Worm (Caenorhabditis elegans) whole organism, late embryonic: ENCODE results near the gene srd-28.

ENCODE experiments used
- fax-1 ChIP-seq: sonication (generic microtip); optimal IDR thresholded peaks from 2 replicates; lab custom pipeline; 2016; ENCODE audit warnings: missing genotype, missing genetic modification characterization, missing compliant biosample characterization
- hlh-15 ChIP-seq: sonication (generic microtip); optimal IDR thresholded peaks from 2 replicates; lab custom pipeline; 2016; ENCODE audit warnings: missing genetic modification characterization, missing compliant biosample characterization
- pha-4 ChIP-seq: fragments of 150-350 bp; optimal IDR thresholded peaks from 2 replicates; lab custom pipeline; 2018; ENCODE audit warnings: missing biosample characterization, missing genetic modification reagents, missing genetic modification characterization
- sox-2 ChIP-seq: fragments of 200-800 bp; sonication (Bioruptor generic); IDR thresholded peaks from 2 replicates; pipeline ENCODE4 v1.3.6; 2022; ENCODE audit warnings: missing genetic modification reagents, missing genetic modification characterization, missing compliant biosample characterization
- sox-4 ChIP-seq: sonication (generic microtip); optimal IDR thresholded peaks from 2 replicates; lab custom pipeline; 2017; ENCODE audit warnings: mild to moderate bottlenecking, missing genetic modification characterization, inconsistent platforms, missing compliant biosample characterization

DNA sequence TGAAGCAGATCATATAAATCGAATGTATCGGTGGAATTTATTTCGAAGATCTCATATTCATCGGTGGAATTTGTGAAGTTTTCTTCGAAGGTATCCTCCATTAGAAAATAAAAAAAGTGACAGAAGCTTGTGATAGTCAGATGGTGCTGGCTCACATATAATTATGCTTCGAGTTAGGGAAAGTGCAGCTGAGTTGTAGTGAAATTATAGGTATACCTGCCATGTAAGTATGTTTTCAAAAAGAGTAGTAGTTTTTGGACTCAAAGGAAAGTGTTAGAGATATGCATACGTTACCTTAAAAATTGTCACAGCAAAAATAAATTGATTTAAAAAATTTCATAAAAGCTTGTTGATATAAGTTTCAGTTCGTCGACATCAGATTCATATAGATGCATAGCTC, 10.2 kb upstream of the srd-28 start, which contains the start of gene srw-11:
- TF ChIP-seq sox-4 (tag; lab: Kevin White, UChicago) (no peak), hlh-15 (tag; lab: Kevin White, UChicago) (no peak), pha-4 (tag; lab: Kevin White, UChicago) (no peak), fax-1 (tag; lab: Kevin White, UChicago) (no peak), sox-2 (GFP tag; lab: Robert Waterston, UW) (no peak)
